Worm (Caenorhabditis elegans): ENCODE measurements around the gene F59B2.14.
A peak's percentile ranks its signal among the peaks of the same experiment; 100 is the strongest.
"Not testable (repeated sequence)": the region's sequence is repeated elsewhere in the genome, so short reads cannot be mapped to it uniquely, and the experiment has no call there.

Gene F59B2.14

DNA sequence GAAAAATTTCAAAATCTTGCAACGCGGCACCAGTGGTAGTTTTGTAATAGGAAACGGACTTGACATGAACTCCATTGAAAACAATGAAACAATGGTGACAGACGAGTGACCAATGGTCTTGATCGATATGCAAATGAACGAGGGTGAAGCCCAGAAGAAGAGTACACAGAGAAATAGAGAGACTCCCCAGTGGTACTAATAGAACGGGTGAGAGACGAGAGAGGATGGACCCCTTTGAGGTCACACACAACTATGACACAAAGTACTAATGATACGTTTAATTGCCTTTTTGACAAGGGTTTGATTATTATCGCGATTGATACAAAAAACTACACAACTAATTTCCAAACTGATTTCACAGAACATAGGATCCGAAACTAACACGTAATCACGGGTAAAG lies 12.4 kb downstream of the F59B2.14 start, which contains the start of gene F59B2.8:
TSS of gene F59B2.8 (minus strand) at position 151 of the 400 bp plus-strand sequence.
- TF ChIP-seq ces-1 (GFP tag; optimal IDR thresholded peaks at IDR 0.05) (no peak), lin-13 (GFP tag; optimal IDR thresholded peaks at IDR 0.05) (no peak), hlh-17 (GFP tag; optimal IDR thresholded peaks at IDR 0.05; ENCODE audit: borderline replicate concordance) (no peak), mdl-1 (tag; optimal IDR thresholded peaks at IDR 0.05) (no peak), nhr-76 (tag; optimal IDR thresholded peaks at IDR 0.05) (no peak), unc-98 (GFP tag; IDR thresholded peaks at IDR 0.05) (no peak), nhr-20 (tag; optimal IDR thresholded peaks at IDR 0.05) (no peak), mep-1 (tag; optimal IDR thresholded peaks at IDR 0.05) (no peak), unc-30 (tag; optimal IDR thresholded peaks at IDR 0.05) (no peak), jun-1 (tag; optimal IDR thresholded peaks at IDR 0.05) (no peak), fkh-4 (tag; optimal IDR thresholded peaks at IDR 0.05; ENCODE audit: borderline replicate concordance) (no peak), ceh-88 (GFP tag; IDR thresholded peaks at IDR 0.05) (no peak), aly-2 (tag; optimal IDR thresholded peaks at IDR 0.05) (no peak), tbx-2 (tag; optimal IDR thresholded peaks at IDR 0.05) (no peak), sptf-1 (tag; optimal IDR thresholded peaks at IDR 0.05) (no peak), pax-3 (tag; optimal IDR thresholded peaks at IDR 0.05) (no peak)

DNA sequence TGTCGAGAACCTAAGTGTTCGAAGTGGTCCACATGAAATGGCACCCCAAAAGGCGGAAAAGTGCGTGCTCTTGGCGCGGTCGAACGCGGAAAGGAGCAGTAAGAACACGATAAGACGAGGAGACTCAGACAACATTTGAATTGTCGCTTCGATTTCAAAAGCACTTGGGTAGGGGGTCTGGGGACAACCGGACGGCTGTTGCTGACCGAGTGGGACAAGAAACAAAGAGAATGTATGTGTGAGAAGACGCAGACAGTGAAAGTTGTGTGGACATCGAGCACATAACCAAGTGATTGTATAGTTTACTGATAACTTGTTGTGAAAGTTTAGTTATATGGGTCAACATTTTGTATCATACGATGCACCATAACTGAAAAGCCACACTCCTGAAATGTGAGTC lies 15.3 kb downstream of the F59B2.14 start:
- peak; percentile 59 for TF ChIP-seq elt-2 (tag; optimal IDR thresholded peaks at IDR 0.05)
- no peak for TF ChIP-seq mef-2 (tag; optimal IDR thresholded peaks at IDR 0.05)
- TF ChIP-seq aly-2 (tag; optimal IDR thresholded peaks at IDR 0.05) = no peak
- TF ChIP-seq ztf-11 (tag; optimal IDR thresholded peaks at IDR 0.05) = no peak
- peak; percentile 30 for TF ChIP-seq rnt-1 (tag; optimal IDR thresholded peaks at IDR 0.05)
- peak; percentile 70 for TF ChIP-seq lin-14 (GFP tag; optimal IDR thresholded peaks at IDR 0.05)
- TF ChIP-seq dsc-1 (tag; optimal IDR thresholded peaks at IDR 0.05) = no peak
- TF ChIP-seq C16A3.4 (tag; optimal IDR thresholded peaks at IDR 0.05) = peak; percentile 3
- TF ChIP-seq lsy-2 (tag; optimal IDR thresholded peaks at IDR 0.05) = peak in 1 of 2 experiments; percentile 21
- TF ChIP-seq unc-86 (tag; optimal IDR thresholded peaks at IDR 0.05) = no peak

- TF ChIP-seq tlp-1 (tag; optimal IDR thresholded peaks at IDR 0.05); ceh-8 (GFP tag; optimal IDR thresholded peaks at IDR 0.05); ama-1 (optimal IDR thresholded peaks at IDR 0.05): not testable (repeated sequence)
Measured at ce11 chrIII:9005905-9006372, 16.5 kb downstream of the F59B2.14 start, which contains the start of gene rab-6.1. TSS of gene rab-6.1 (minus strand) at chrIII:9005955.

DNA sequence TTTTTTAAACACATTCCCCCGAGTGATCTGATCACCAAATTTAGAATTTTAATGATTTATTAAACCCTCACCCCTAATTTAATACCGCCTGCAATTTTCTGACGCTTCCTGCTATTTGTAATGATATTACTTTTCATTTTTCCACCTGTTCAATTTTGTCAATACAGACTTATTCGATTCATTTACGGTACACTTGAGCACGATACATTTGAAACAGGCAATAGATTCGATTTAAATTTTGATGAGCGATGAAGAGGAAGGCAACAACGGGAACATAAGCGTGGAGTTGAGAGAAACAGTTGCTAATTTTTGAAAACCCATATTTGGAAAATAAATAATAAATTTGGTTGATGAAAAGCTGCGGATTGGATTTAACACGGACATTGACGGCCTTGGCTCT lies 17.8 kb downstream of the F59B2.14 start:
- TF ChIP-seq snu-23 (GFP tag; optimal IDR thresholded peaks at IDR 0.05) (no peak), zip-4 (GFP tag; optimal IDR thresholded peaks at IDR 0.05) (no peak), nhr-47 (tag; optimal IDR thresholded peaks at IDR 0.05) (no peak), pqm-1 (tag; optimal IDR thresholded peaks at IDR 0.05) (no peak), isw-1 (GFP tag; IDR thresholded peaks at IDR 0.05) (no peak), dpl-1 (GFP tag; optimal IDR thresholded peaks at IDR 0.05) (no peak), jun-1 (tag; optimal IDR thresholded peaks at IDR 0.05) (no peak), ceh-63 (GFP tag; optimal IDR thresholded peaks at IDR 0.05) (no peak), ztf-11 (tag; optimal IDR thresholded peaks at IDR 0.05) (no peak), Y116A8C.19 (tag; optimal IDR thresholded peaks at IDR 0.05; ENCODE audit: borderline replicate concordance) (no peak)

- TF ChIP-seq swsn-7 (tag; optimal IDR thresholded peaks at IDR 0.05) (no peak), ztf-11 (tag; optimal IDR thresholded peaks at IDR 0.05) (no peak), snu-23 (GFP tag; optimal IDR thresholded peaks at IDR 0.05) (no peak), nhr-85 (tag) (no peak), C04F5.9 (tag; optimal IDR thresholded peaks at IDR 0.05) (no peak), lin-14 (GFP tag; optimal IDR thresholded peaks at IDR 0.05) (no peak), C16A3.4 (tag; optimal IDR thresholded peaks at IDR 0.05) (no peak), fkh-4 (tag; optimal IDR thresholded peaks at IDR 0.05; ENCODE audit: borderline replicate concordance) (no peak), aly-2 (tag; optimal IDR thresholded peaks at IDR 0.05) (no peak), nhr-84 (tag; optimal IDR thresholded peaks at IDR 0.05) (no peak), blmp-1 (tag; optimal IDR thresholded peaks at IDR 0.05) (no peak), nhr-19 (GFP tag; conservative IDR thresholded peaks at IDR 0.05) (no peak), ceh-90 (tag; optimal IDR thresholded peaks at IDR 0.05) (no peak), sox-4 (tag; optimal IDR thresholded peaks at IDR 0.05) (no peak), skn-1 (tag; optimal IDR thresholded peaks at IDR 0.05) (no peak), tlp-1 (tag; optimal IDR thresholded peaks at IDR 0.05) (no peak), nhr-20 (tag; optimal IDR thresholded peaks at IDR 0.05) (no peak), nhr-77 (tag; optimal IDR thresholded peaks at IDR 0.05) (no peak), lin-15B (tag; optimal IDR thresholded peaks at IDR 0.05) (no peak), ces-1 (GFP tag; optimal IDR thresholded peaks at IDR 0.05) (no peak)
Measured at ce11 chrIII:9002545-9002944, 19.9 kb downstream of the F59B2.14 start, which contains the start of the genes F59B2.15 and zif-1. TSS of gene F59B2.15 (minus strand) at chrIII:9002645. TSS of gene zif-1 (plus strand) at chrIII:9002779.
